Worm (Caenorhabditis elegans) whole organism, L1 larva: ENCODE data around the gene clec-264.

ENCODE experiments used
- C16A3.4 ChIP-seq: fragments of 150-350 bp; optimal IDR thresholded peaks from 2 replicates; lab custom pipeline; 2014; ENCODE audit warnings: missing biosample characterization, missing genetic modification characterization
- C34B4.2 ChIP-seq: sonication (generic microtip); optimal IDR thresholded peaks from 2 replicates; lab custom pipeline; 2017; ENCODE audit warnings: mild to moderate bottlenecking, missing genetic modification characterization, missing compliant biosample characterization
- F16B12.6 ChIP-seq: fragments of 150-350 bp; optimal IDR thresholded peaks from 2 replicates; lab custom pipeline; 2014; ENCODE audit warnings: missing biosample characterization, missing genetic modification characterization
- Y116A8C.19 ChIP-seq: sonication (generic microtip); optimal IDR thresholded peaks from 2 replicates; lab custom pipeline; 2016; ENCODE audit warnings: missing compliant biosample characterization, missing genetic modification characterization, borderline replicate concordance
- aha-1 ChIP-seq: fragments of 150-350 bp; optimal IDR thresholded peaks from 2 replicates; lab custom pipeline; 2014; ENCODE audit warnings: missing biosample characterization, missing genetic modification characterization
- aly-2 ChIP-seq: fragments of 150-350 bp; optimal IDR thresholded peaks from 2 replicates; lab custom pipeline; 2014; ENCODE audit warnings: missing biosample characterization, missing genetic modification characterization
- ama-1 ChIP-seq: fragments of 150-350 bp; optimal IDR thresholded peaks from 2 replicates; lab custom pipeline; 2014
- ceh-63 ChIP-seq: fragments of 200-800 bp; sonication (Bioruptor generic); optimal IDR thresholded peaks from 2 replicates; lab custom pipeline; 2018; ENCODE audit warnings: mild to moderate bottlenecking, missing genetic modification characterization, missing compliant biosample characterization
- ceh-88 ChIP-seq: fragments of 200-800 bp; sonication (Bioruptor generic); IDR thresholded peaks from 2 replicates; pipeline ENCODE4 v1.3.6; 2022; ENCODE audit warnings: missing genetic modification characterization, missing compliant biosample characterization
- ces-1 ChIP-seq: fragments of 150-350 bp; optimal IDR thresholded peaks from 2 replicates; lab custom pipeline; 2014; ENCODE audit warnings: missing biosample characterization, missing genetic modification reagents, missing genetic modification characterization
- dpl-1 ChIP-seq, 3 experiments: fragments of 150-350 bp in 2 of 3; sonication (generic microtip) in 1 of 3; optimal IDR thresholded peaks; 2 replicates each; lab custom pipeline; 2014 to 2017; ENCODE audit warnings: missing biosample characterization in 3 of 3, missing genetic modification characterization in 3 of 3, missing genetic modification reagents in 3 of 3
- dsc-1 ChIP-seq: sonication (generic microtip); optimal IDR thresholded peaks from 2 replicates; lab custom pipeline; 2016; ENCODE audit warnings: mild to moderate bottlenecking, missing genetic modification characterization, missing compliant biosample characterization
- efl-3 ChIP-seq: fragments of 200-800 bp; sonication (Bioruptor generic); optimal IDR thresholded peaks from 2 replicates; lab custom pipeline; 2018; ENCODE audit warnings: mild to moderate bottlenecking, missing genetic modification characterization, missing compliant biosample characterization
- egl-27 ChIP-seq, 2 experiments: fragments of 150-350 bp in 1 of 2; sonication (generic microtip); optimal IDR thresholded peaks; 3 replicates each; lab custom pipeline; 2017 to 2018; ENCODE audit warnings: missing biosample characterization in 2 of 2, missing genetic modification characterization in 2 of 2, missing genetic modification reagents in 2 of 2
- ets-5 ChIP-seq: fragments of 200-800 bp; sonication (Bioruptor generic); IDR thresholded peaks from 2 replicates; pipeline ENCODE4 v1.3.6; 2022; ENCODE audit warnings: missing genetic modification characterization, missing compliant biosample characterization
- fkh-10 ChIP-seq: sonication (generic microtip); optimal IDR thresholded peaks from 2 replicates; lab custom pipeline; 2017; ENCODE audit warnings: missing biosample characterization, missing genetic modification reagents, missing genetic modification characterization
- fos-1 ChIP-seq: fragments of 150-350 bp; optimal IDR thresholded peaks from 2 replicates; lab custom pipeline; 2014; ENCODE audit warnings: missing biosample characterization, missing genetic modification characterization
- irx-1 ChIP-seq: sonication (generic microtip); optimal IDR thresholded peaks from 2 replicates; lab custom pipeline; 2016; ENCODE audit warnings: missing genetic modification characterization, missing compliant biosample characterization
- jun-1 ChIP-seq: fragments of 150-350 bp; optimal IDR thresholded peaks from 2 replicates; lab custom pipeline; 2014; ENCODE audit warnings: missing biosample characterization, missing genetic modification reagents, missing genetic modification characterization
- lin-13 ChIP-seq: fragments of 150-350 bp; optimal IDR thresholded peaks from 2 replicates; lab custom pipeline; 2014; ENCODE audit warnings: missing biosample characterization, missing genetic modification reagents, missing genetic modification characterization
- lin-14 ChIP-seq: fragments of 200-800 bp; sonication (Bioruptor generic); optimal IDR thresholded peaks from 2 replicates; lab custom pipeline; 2018; ENCODE audit warnings: mild to moderate bottlenecking, missing genetic modification characterization, moderate library complexity, missing compliant biosample characterization
- lin-39 ChIP-seq: fragments of 150-350 bp; optimal IDR thresholded peaks from 2 replicates; lab custom pipeline; 2014; ENCODE audit warnings: missing biosample characterization, missing genetic modification reagents, missing genetic modification characterization
- mdl-1 ChIP-seq, 2 experiments: fragments of 150-350 bp; optimal IDR thresholded peaks; 2 replicates each; lab custom pipeline; 2014 to 2017; ENCODE audit warnings: missing biosample characterization in 2 of 2, missing genetic modification characterization in 2 of 2, inconsistent platforms in 1 of 2
- mep-1 ChIP-seq: fragments of 150-350 bp; optimal IDR thresholded peaks from 2 replicates; lab custom pipeline; 2014; ENCODE audit warnings: missing biosample characterization, missing genetic modification characterization
- nhr-11 ChIP-seq: fragments of 150-350 bp; optimal IDR thresholded peaks from 2 replicates; lab custom pipeline; 2014; ENCODE audit warnings: missing biosample characterization, missing genetic modification characterization
- nhr-19 ChIP-seq: fragments of 200-800 bp; sonication (Bioruptor generic); conservative IDR thresholded peaks from 2 replicates; pipeline ENCODE4 v1.3.6; 2022; ENCODE audit warnings: missing genetic modification characterization, missing compliant biosample characterization
- nhr-237 ChIP-seq: fragments of 150-350 bp; optimal IDR thresholded peaks from 2 replicates; lab custom pipeline; 2014; ENCODE audit warnings: missing biosample characterization, missing genetic modification characterization
- nhr-28 ChIP-seq: fragments of 150-350 bp; optimal IDR thresholded peaks from 2 replicates; lab custom pipeline; 2014; ENCODE audit warnings: missing biosample characterization, missing genetic modification characterization
- nhr-71 ChIP-seq: sonication (generic microtip); optimal IDR thresholded peaks from 2 replicates; lab custom pipeline; 2016; ENCODE audit warnings: mild to moderate bottlenecking, missing genetic modification characterization, moderate library complexity, missing compliant biosample characterization
- nhr-76 ChIP-seq: sonication (generic microtip); optimal IDR thresholded peaks from 2 replicates; lab custom pipeline; 2017; ENCODE audit warnings: missing biosample characterization, missing genetic modification characterization
- nhr-77 ChIP-seq: fragments of 150-350 bp; optimal IDR thresholded peaks from 2 replicates; lab custom pipeline; 2014; ENCODE audit warnings: missing biosample characterization, missing genetic modification characterization
- nhr-84 ChIP-seq: sonication (generic microtip); optimal IDR thresholded peaks from 2 replicates; lab custom pipeline; 2017; ENCODE audit warnings: missing biosample characterization, missing genetic modification characterization
- nhr-85 ChIP-seq: sonication (generic microtip); peaks from one replicate; lab custom pipeline; 2016; ENCODE audit warnings: missing genetic modification characterization, inconsistent platforms, missing compliant biosample characterization
- nhr-90 ChIP-seq: sonication (generic microtip); optimal IDR thresholded peaks from 2 replicates; lab custom pipeline; 2016; ENCODE audit warnings: mild to moderate bottlenecking, missing genetic modification characterization, missing compliant biosample characterization; ENCODE audit not compliant: poor library complexity
- pag-3 ChIP-seq: sonication (generic microtip); optimal IDR thresholded peaks from 2 replicates; lab custom pipeline; 2017; ENCODE audit warnings: missing genetic modification characterization, mild to moderate bottlenecking, missing compliant biosample characterization, antibody characterized with exemption, borderline replicate concordance; ENCODE audit not compliant: insufficient read depth
- pax-3 ChIP-seq: fragments of 200-800 bp; sonication (Bioruptor generic); optimal IDR thresholded peaks from 2 replicates; lab custom pipeline; 2018; ENCODE audit warnings: mild to moderate bottlenecking, missing genetic modification characterization, moderate library complexity, missing compliant biosample characterization
- pqm-1 ChIP-seq: sonication (generic microtip); optimal IDR thresholded peaks from 3 replicates; lab custom pipeline; 2017; ENCODE audit warnings: missing biosample characterization, missing genetic modification characterization
- rnt-1 ChIP-seq: sonication (generic microtip); optimal IDR thresholded peaks from 2 replicates; lab custom pipeline; 2016; ENCODE audit warnings: mild to moderate bottlenecking, missing genetic modification characterization, moderate library complexity, missing compliant biosample characterization
- snpc-4 ChIP-seq: fragments of 150-350 bp; optimal IDR thresholded peaks from 2 replicates; lab custom pipeline; 2014; ENCODE audit warnings: missing biosample characterization, missing genetic modification characterization
- snu-23 ChIP-seq: sonication (generic microtip); optimal IDR thresholded peaks from 2 replicates; lab custom pipeline; 2016; ENCODE audit warnings: missing genetic modification characterization, missing compliant biosample characterization
- sox-4 ChIP-seq: sonication (generic microtip); optimal IDR thresholded peaks from 2 replicates; lab custom pipeline; 2016; ENCODE audit warnings: missing genetic modification characterization, missing compliant biosample characterization
- sup-37 ChIP-seq: fragments of 200-800 bp; sonication (Bioruptor generic); optimal IDR thresholded peaks from 2 replicates; lab custom pipeline; 2018; ENCODE audit warnings: mild to moderate bottlenecking, missing genetic modification characterization, missing compliant biosample characterization
- swsn-7 ChIP-seq: sonication (generic microtip); optimal IDR thresholded peaks from 2 replicates; lab custom pipeline; 2016; ENCODE audit warnings: missing genetic modification characterization, missing compliant biosample characterization
- unc-62 ChIP-seq: fragments of 150-350 bp; optimal IDR thresholded peaks from 2 replicates; lab custom pipeline; 2014; ENCODE audit warnings: missing biosample characterization, missing genetic modification reagents, missing genetic modification characterization
- unc-86 ChIP-seq: sonication (generic microtip); optimal IDR thresholded peaks from 2 replicates; lab custom pipeline; 2016; ENCODE audit warnings: missing genetic modification characterization, missing compliant biosample characterization
- unc-98 ChIP-seq: fragments of 200-800 bp; sonication (Bioruptor generic); IDR thresholded peaks from 2 replicates; pipeline ENCODE4 v1.3.6; 2022; ENCODE audit warnings: missing genetic modification characterization, missing compliant biosample characterization
- vab-15 ChIP-seq: sonication (generic microtip); optimal IDR thresholded peaks from 2 replicates; lab custom pipeline; 2017; ENCODE audit warnings: missing genotype, mild to moderate bottlenecking, missing genetic modification characterization, missing compliant biosample characterization
- xbp-1 ChIP-seq: sonication (generic microtip); optimal IDR thresholded peaks from 2 replicates; lab custom pipeline; 2016; ENCODE audit warnings: missing genetic modification characterization, missing compliant biosample characterization
- zip-4 ChIP-seq: fragments of 200-800 bp; sonication (Bioruptor generic); optimal IDR thresholded peaks from 2 replicates; lab custom pipeline; 2018; ENCODE audit warnings: mild to moderate bottlenecking, missing genetic modification characterization, moderate library complexity, missing compliant biosample characterization
- ztf-4 ChIP-seq: fragments of 150-350 bp; optimal IDR thresholded peaks from 2 replicates; lab custom pipeline; 2014; ENCODE audit warnings: missing biosample characterization, missing genetic modification characterization

Gene clec-264

ce11 chrV:20828820-20829219 lies 21.7 kb downstream of the clec-264 start, which contains the start of gene sbt-1 (continued):
- TF ChIP-seq ztf-4 (tag; lab: Kevin White, UChicago) (no peak), unc-98 (GFP tag; lab: Robert Waterston, UW) (no peak), aly-2 (peak; percentile 2), sox-4 (no peak), rnt-1 (tag; lab: Kevin White, UChicago) (no peak), nhr-76 (tag; lab: Kevin White, UChicago) (no peak), xbp-1 (peak; percentile 23), zip-4 (GFP tag; lab: Kevin White, UChicago) (no peak), ces-1 (GFP tag; lab: Kevin White, UChicago) (peak; percentile 55), mep-1 (tag; lab: Kevin White, UChicago) (peak; percentile 58), nhr-19 (GFP tag; lab: Robert Waterston, UW) (peak; percentile 12; the same call in 1 of the 2 replicates), nhr-90 (tag; lab: Kevin White, UChicago) (no peak), dsc-1 (peak; percentile 38), lin-39 (tag; lab: Kevin White, UChicago) (no peak), egl-27 (tag; optimal IDR thresholded peaks at IDR 0.05; lab: Kevin White, UChicago) (no peak), C16A3.4 (tag; lab: Kevin White, UChicago) (no peak), nhr-11 (tag; lab: Kevin White, UChicago) (no peak), lin-14 (GFP tag; lab: Kevin White, UChicago) (peak; percentile 90), nhr-71 (tag; lab: Kevin White, UChicago) (peak; percentile 75), jun-1 (peak; percentile 11), unc-62 (GFP tag; lab: Kevin White, UChicago) (no peak), swsn-7 (tag; lab: Kevin White, UChicago) (peak; percentile 78), efl-3 (GFP tag; lab: Kevin White, UChicago) (no peak), nhr-77 (no peak), irx-1 (tag; lab: Kevin White, UChicago) (no peak), aha-1 (tag; lab: Kevin White, UChicago) (no peak), vab-15 (no peak), snu-23 (GFP tag; lab: Kevin White, UChicago) (peak; percentile 64), pqm-1 (tag; lab: Kevin White, UChicago) (no peak), fos-1 (tag; lab: Kevin White, UChicago) (peak; percentile 37), ceh-63 (GFP tag; lab: Kevin White, UChicago) (no peak), fkh-10 (GFP tag; lab: Kevin White, UChicago) (peak; percentile 75), Y116A8C.19 (no peak), F16B12.6 (tag; lab: Kevin White, UChicago) (peak; percentile 2), lin-13 (peak; percentile 27), ets-5 (GFP tag; lab: Robert Waterston, UW) (no peak), dpl-1 (GFP tag; optimal IDR thresholded peaks at IDR 0.05; lab: Kevin White, UChicago) (peak in 2 of 3 experiments; percentile 22 to 38), sup-37 (no peak), unc-86 (tag; lab: Kevin White, UChicago) (peak; percentile 86), nhr-84 (tag; lab: Kevin White, UChicago) (no peak), nhr-237 (no peak), nhr-28 (no peak), ceh-88 (GFP tag; lab: Robert Waterston, UW) (no peak), pag-3 (no peak), ama-1 (lab: Kevin White, UChicago) (no peak), pax-3 (peak; percentile 62), nhr-85 (tag; lab: Kevin White, UChicago) (no peak), mdl-1 (tag; optimal IDR thresholded peaks at IDR 0.05; lab: Kevin White, UChicago) (peak in 1 of 2 experiments; percentile 45), snpc-4 (tag; lab: Kevin White, UChicago) (peak; percentile 18), C34B4.2 (no peak)
- TF ChIP-seq, all 84 proteins: peak for 34
